Worm (Caenorhabditis elegans) whole organism, L1 larva: ENCODE data around the gene srx-17.

Experiments used
- C16A3.4 ChIP-seq: fragments of 150-350 bp; optimal IDR thresholded peaks from 2 replicates; lab custom pipeline; 2014; ENCODE audit warnings: missing biosample characterization, missing genetic modification characterization
- F16B12.6 ChIP-seq: fragments of 150-350 bp; optimal IDR thresholded peaks from 2 replicates; lab custom pipeline; 2014; ENCODE audit warnings: missing biosample characterization, missing genetic modification characterization
- ceh-8 ChIP-seq: fragments of 200-800 bp; sonication (Bioruptor generic); optimal IDR thresholded peaks from 2 replicates; lab custom pipeline; 2018; ENCODE audit warnings: mild to moderate bottlenecking, missing genetic modification characterization, moderate library complexity, missing compliant biosample characterization
- ceh-90 ChIP-seq: sonication (generic microtip); optimal IDR thresholded peaks from 2 replicates; lab custom pipeline; 2016; ENCODE audit warnings: missing genetic modification characterization, missing compliant biosample characterization
- ces-1 ChIP-seq: fragments of 150-350 bp; optimal IDR thresholded peaks from 2 replicates; lab custom pipeline; 2014; ENCODE audit warnings: missing biosample characterization, missing genetic modification reagents, missing genetic modification characterization
- efl-1 ChIP-seq, 4 experiments: fragments of 150-350 bp; optimal IDR thresholded peaks in 3 of 4; peaks in 1 of 4; 1 replicate in 1 of 4; 2 replicates in 3 of 4; lab custom pipeline; 2014; ENCODE audit warnings: missing biosample characterization in 2 of 4, missing genetic modification characterization in 2 of 4, missing genetic modification reagents in 2 of 4
- elt-2 ChIP-seq: sonication (generic microtip); optimal IDR thresholded peaks from 2 replicates; lab custom pipeline; 2016; ENCODE audit warnings: missing genetic modification characterization, mild to moderate bottlenecking, inconsistent platforms, missing compliant biosample characterization, missing genetic modification reagents
- fkh-10 ChIP-seq: sonication (generic microtip); optimal IDR thresholded peaks from 2 replicates; lab custom pipeline; 2017; ENCODE audit warnings: missing biosample characterization, missing genetic modification reagents, missing genetic modification characterization
- hlh-4 ChIP-seq: sonication (generic microtip); optimal IDR thresholded peaks from 2 replicates; lab custom pipeline; 2016; ENCODE audit warnings: mild to moderate bottlenecking, missing genetic modification characterization, missing compliant biosample characterization
- lin-14 ChIP-seq: fragments of 200-800 bp; sonication (Bioruptor generic); optimal IDR thresholded peaks from 2 replicates; lab custom pipeline; 2018; ENCODE audit warnings: mild to moderate bottlenecking, missing genetic modification characterization, moderate library complexity, missing compliant biosample characterization
- nhr-19 ChIP-seq: fragments of 200-800 bp; sonication (Bioruptor generic); conservative IDR thresholded peaks from 2 replicates; pipeline ENCODE4 v1.3.6; 2022; ENCODE audit warnings: missing genetic modification characterization, missing compliant biosample characterization
- nhr-20 ChIP-seq: sonication (generic microtip); optimal IDR thresholded peaks from 2 replicates; lab custom pipeline; 2016; ENCODE audit warnings: mild to moderate bottlenecking, missing genetic modification characterization, missing compliant biosample characterization
- nhr-71 ChIP-seq: sonication (generic microtip); optimal IDR thresholded peaks from 2 replicates; lab custom pipeline; 2016; ENCODE audit warnings: mild to moderate bottlenecking, missing genetic modification characterization, moderate library complexity, missing compliant biosample characterization
- nhr-85 ChIP-seq: sonication (generic microtip); peaks from one replicate; lab custom pipeline; 2016; ENCODE audit warnings: missing genetic modification characterization, inconsistent platforms, missing compliant biosample characterization
- snu-23 ChIP-seq: sonication (generic microtip); optimal IDR thresholded peaks from 2 replicates; lab custom pipeline; 2016; ENCODE audit warnings: missing genetic modification characterization, missing compliant biosample characterization
- sup-37 ChIP-seq: fragments of 200-800 bp; sonication (Bioruptor generic); optimal IDR thresholded peaks from 2 replicates; lab custom pipeline; 2018; ENCODE audit warnings: mild to moderate bottlenecking, missing genetic modification characterization, missing compliant biosample characterization
- swsn-7 ChIP-seq: sonication (generic microtip); optimal IDR thresholded peaks from 2 replicates; lab custom pipeline; 2016; ENCODE audit warnings: missing genetic modification characterization, missing compliant biosample characterization

The srx-17 gene

DNA sequence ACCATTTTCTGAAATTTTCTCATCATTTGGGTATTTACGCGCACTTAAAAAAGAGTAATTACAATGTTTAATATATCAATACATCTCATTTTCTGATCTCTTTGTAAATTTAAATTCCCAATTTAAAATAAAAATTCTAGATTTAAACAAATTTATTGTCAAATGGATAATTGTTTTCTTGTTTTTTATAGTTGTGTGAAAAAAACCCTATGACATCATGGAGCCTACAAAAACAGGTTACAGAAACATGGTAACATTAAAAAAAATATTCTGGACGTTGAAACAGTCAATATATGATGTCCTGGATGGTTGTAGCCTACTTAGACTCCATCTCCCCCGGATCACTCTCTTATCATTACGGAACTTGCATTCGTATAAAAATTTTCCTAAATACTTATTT lies 48.5 kb downstream of the srx-17 start, which contains the start of gene spp-12:
Gene spp-12 (plus strand): TSS at position 301 of the 400 bp plus-strand sequence.
- no peak for TF ChIP-seq ceh-90 (tag; lab: Kevin White, UChicago)
- TF ChIP-seq ceh-8 (GFP tag; lab: Kevin White, UChicago) = no peak
- TF ChIP-seq C16A3.4 (tag; lab: Kevin White, UChicago) = no peak
- no peak for TF ChIP-seq efl-1 (optimal IDR thresholded peaks at IDR 0.05; lab: Kevin White, UChicago)
- TF ChIP-seq efl-1 (GFP tag; optimal IDR thresholded peaks at IDR 0.05 in 1 of 2; lab: Kevin White, UChicago) = peak in 1 of 2 experiments; percentile 6

DNA sequence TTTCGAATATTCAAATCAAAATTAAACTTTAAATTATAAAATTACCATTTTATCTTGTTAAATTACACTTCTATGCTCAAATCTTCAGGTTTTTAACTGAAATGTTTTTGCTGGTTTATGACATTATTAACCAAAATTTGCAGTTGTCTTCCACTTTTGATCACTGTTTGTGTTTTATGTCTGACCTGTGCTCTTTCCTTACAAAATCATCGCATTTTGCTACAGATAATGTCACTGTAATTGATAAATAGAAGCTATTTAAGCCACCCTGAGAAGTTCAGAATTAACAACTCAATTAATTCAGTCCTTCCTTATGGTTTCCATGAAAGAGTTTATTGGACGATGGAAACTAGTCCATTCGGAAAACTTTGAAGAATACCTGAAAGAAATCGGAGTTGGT lies 49.5 kb downstream of the srx-17 start, which contains the start of gene lbp-8:
Gene lbp-8 (plus strand): TSS at position 301 of the 400 bp plus-strand sequence.
- TF ChIP-seq swsn-7 (tag; lab: Kevin White, UChicago) (no peak), fkh-10 (GFP tag; lab: Kevin White, UChicago) (no peak), F16B12.6 (tag; lab: Kevin White, UChicago) (no peak), lin-14 (GFP tag; lab: Kevin White, UChicago) (no peak), hlh-4 (tag; lab: Kevin White, UChicago) (no peak), snu-23 (GFP tag; lab: Kevin White, UChicago) (no peak)
- TF ChIP-seq, all 84 proteins: peak for 0

DNA sequence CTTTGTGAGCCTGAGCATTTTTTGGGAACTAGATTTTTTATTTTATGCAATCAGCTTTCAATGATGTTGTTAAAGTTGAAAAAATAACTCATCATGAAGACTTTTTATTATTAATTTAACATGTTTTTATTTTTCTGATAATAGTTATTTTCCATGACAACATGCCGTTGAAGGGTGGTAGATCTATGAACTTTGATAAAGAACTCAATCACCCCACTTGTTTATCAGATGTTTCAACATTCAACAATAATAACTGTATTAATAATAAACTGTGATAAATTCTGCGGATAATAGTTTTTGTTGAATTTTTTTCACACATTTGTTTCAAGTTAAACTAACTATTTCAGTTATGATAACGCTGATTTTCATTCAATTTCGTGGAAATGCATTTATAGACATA lies 50.5 kb downstream of the srx-17 start:
- TF ChIP-seq nhr-71 (tag; lab: Kevin White, UChicago) (peak; percentile 40), sup-37 (GFP tag; lab: Kevin White, UChicago) (no peak), nhr-19 (0 out of 2 replicates have a peak, but pooled peaks have one; percentile 13), ces-1 (GFP tag; lab: Kevin White, UChicago) (no peak), nhr-20 (tag; lab: Kevin White, UChicago) (peak; percentile 33), elt-2 (peak; percentile 59), swsn-7 (tag; lab: Kevin White, UChicago) (no peak), nhr-85 (tag; lab: Kevin White, UChicago) (peak; percentile 63)
